Worm (Caenorhabditis elegans) whole organism, L3 larva: Measurements from ENCODE around the gene nhr-267.
A peak's percentile ranks its signal among the peaks of the same experiment; 100 is the strongest.
"Not testable (repeated sequence)": the region's sequence is repeated elsewhere in the genome, so short reads cannot be mapped to it uniquely, and the experiment has no call there.

Experiments
- R02D3.7 ChIP-seq: fragments of 150-350 bp; optimal IDR thresholded peaks from 2 replicates; lab custom pipeline; 2014; ENCODE audit warnings: missing biosample characterization, missing genetic modification characterization
- ZK546.5 ChIP-seq: sonication (generic microtip); optimal IDR thresholded peaks from 2 replicates; lab custom pipeline; 2017; ENCODE audit warnings: missing biosample characterization, missing genetic modification characterization
- ceh-28 ChIP-seq: fragments of 150-350 bp; optimal IDR thresholded peaks from 2 replicates; lab custom pipeline; 2014; ENCODE audit warnings: missing biosample characterization, missing genetic modification reagents, missing genetic modification characterization
- egl-5 ChIP-seq: fragments of 150-350 bp; optimal IDR thresholded peaks from 2 replicates; lab custom pipeline; 2017; ENCODE audit warnings: missing biosample characterization, missing genetic modification reagents, missing genetic modification characterization, inconsistent platforms
- elt-1 ChIP-seq: fragments of 150-350 bp; optimal IDR thresholded peaks from 2 replicates; lab custom pipeline; 2014; ENCODE audit warnings: missing biosample characterization, missing genetic modification characterization
- elt-2 ChIP-seq: sonication (generic microtip); optimal IDR thresholded peaks from 2 replicates; lab custom pipeline; 2016; ENCODE audit warnings: missing genetic modification reagents, mild to moderate bottlenecking, missing genetic modification characterization, missing compliant biosample characterization
- fkh-10 ChIP-seq: sonication (generic microtip); optimal IDR thresholded peaks from 2 replicates; lab custom pipeline; 2017; ENCODE audit warnings: missing biosample characterization, missing genetic modification reagents, missing genetic modification characterization
- fkh-2 ChIP-seq: fragments of 150-350 bp; optimal IDR thresholded peaks from 2 replicates; lab custom pipeline; 2014; ENCODE audit warnings: missing biosample characterization, missing genetic modification reagents, missing genetic modification characterization
- hmg-11 ChIP-seq: sonication (generic microtip); optimal IDR thresholded peaks from 2 replicates; lab custom pipeline; 2016; ENCODE audit warnings: missing genetic modification characterization, missing compliant biosample characterization
- jun-1 ChIP-seq: fragments of 150-350 bp; optimal IDR thresholded peaks from 2 replicates; lab custom pipeline; 2014; ENCODE audit warnings: missing biosample characterization, missing genetic modification reagents, missing genetic modification characterization
- lin-15B ChIP-seq: fragments of 150-350 bp; optimal IDR thresholded peaks from 2 replicates; lab custom pipeline; 2014; ENCODE audit warnings: missing biosample characterization, missing genetic modification characterization
- lsy-12 ChIP-seq: sonication (generic microtip); optimal IDR thresholded peaks from 2 replicates; lab custom pipeline; 2016; ENCODE audit warnings: mild to moderate bottlenecking, missing genetic modification characterization, missing compliant biosample characterization
- nfya-1 ChIP-seq: sonication (generic microtip); optimal IDR thresholded peaks from 2 replicates; lab custom pipeline; 2017; ENCODE audit warnings: missing genetic modification characterization, mild to moderate bottlenecking, missing compliant biosample characterization, antibody characterized with exemption, moderate library complexity; ENCODE audit not compliant: insufficient read depth
- nhr-11 ChIP-seq: fragments of 150-350 bp; optimal IDR thresholded peaks from 2 replicates; lab custom pipeline; 2014; ENCODE audit warnings: missing biosample characterization, missing genetic modification characterization
- nhr-12 ChIP-seq: fragments of 150-350 bp; optimal IDR thresholded peaks from 2 replicates; lab custom pipeline; 2014; ENCODE audit warnings: missing biosample characterization, missing genetic modification characterization
- nhr-23 ChIP-seq: fragments of 150-350 bp; optimal IDR thresholded peaks from 2 replicates; lab custom pipeline; 2014; ENCODE audit warnings: missing biosample characterization, missing genetic modification reagents, missing genetic modification characterization
- nhr-25 ChIP-seq: sonication (generic microtip); optimal IDR thresholded peaks from 2 replicates; lab custom pipeline; 2017; ENCODE audit warnings: missing biosample characterization, missing genetic modification characterization
- nhr-28 ChIP-seq: fragments of 150-350 bp; optimal IDR thresholded peaks from 2 replicates; lab custom pipeline; 2014; ENCODE audit warnings: missing biosample characterization, missing genetic modification characterization
- nhr-43 ChIP-seq: sonication (generic microtip); optimal IDR thresholded peaks from 2 replicates; lab custom pipeline; 2016; ENCODE audit warnings: mild to moderate bottlenecking, missing genetic modification characterization, missing compliant biosample characterization; ENCODE audit not compliant: poor library complexity, severe bottlenecking
- nhr-67 ChIP-seq: fragments of 150-350 bp; optimal IDR thresholded peaks from 2 replicates; lab custom pipeline; 2014; ENCODE audit warnings: missing biosample characterization, missing genetic modification characterization
- nhr-76 ChIP-seq: fragments of 150-350 bp; sonication (generic microtip); optimal IDR thresholded peaks from 5 replicates; lab custom pipeline; 2014; ENCODE audit warnings: missing biosample characterization, missing genetic modification characterization
- nhr-77 ChIP-seq: fragments of 150-350 bp; optimal IDR thresholded peaks from 2 replicates; lab custom pipeline; 2014; ENCODE audit warnings: missing biosample characterization, missing genetic modification characterization
- pha-4 ChIP-seq: fragments of 150-350 bp; optimal IDR thresholded peaks from 2 replicates; lab custom pipeline; 2014; ENCODE audit warnings: missing biosample characterization, missing genetic modification reagents, missing genetic modification characterization
- pqm-1 ChIP-seq: fragments of 150-350 bp; optimal IDR thresholded peaks from 2 replicates; lab custom pipeline; 2017; ENCODE audit warnings: missing biosample characterization, missing genetic modification characterization, inconsistent platforms
- skn-1 ChIP-seq: fragments of 150-350 bp; optimal IDR thresholded peaks from 2 replicates; lab custom pipeline; 2014; ENCODE audit warnings: missing biosample characterization, missing genetic modification characterization
- snpc-4 ChIP-seq: fragments of 150-350 bp; optimal IDR thresholded peaks from 2 replicates; lab custom pipeline; 2014; ENCODE audit warnings: missing biosample characterization, missing genetic modification characterization
- tbx-2 ChIP-seq: sonication (generic microtip); optimal IDR thresholded peaks from 2 replicates; lab custom pipeline; 2016; ENCODE audit warnings: mild to moderate bottlenecking, missing genetic modification characterization, missing compliant biosample characterization
- unc-39 ChIP-seq: sonication (generic microtip); optimal IDR thresholded peaks from 4 replicates; lab custom pipeline; 2017; ENCODE audit warnings: missing biosample characterization, missing genetic modification characterization
- unc-62 ChIP-seq: fragments of 150-350 bp; sonication (generic microtip); optimal IDR thresholded peaks from 4 replicates; lab custom pipeline; 2014; ENCODE audit warnings: missing biosample characterization, missing genetic modification reagents, missing genetic modification characterization
- zag-1 ChIP-seq: fragments of 150-350 bp; optimal IDR thresholded peaks from 2 replicates; lab custom pipeline; 2014; ENCODE audit warnings: missing biosample characterization, missing genetic modification characterization
- ztf-11 ChIP-seq: fragments of 150-350 bp; optimal IDR thresholded peaks from 2 replicates; lab custom pipeline; 2014; ENCODE audit warnings: missing biosample characterization, missing genetic modification characterization
- ztf-4 ChIP-seq: fragments of 150-350 bp; optimal IDR thresholded peaks from 2 replicates; lab custom pipeline; 2014; ENCODE audit warnings: missing biosample characterization, missing genetic modification characterization

Gene nhr-267

DNA sequence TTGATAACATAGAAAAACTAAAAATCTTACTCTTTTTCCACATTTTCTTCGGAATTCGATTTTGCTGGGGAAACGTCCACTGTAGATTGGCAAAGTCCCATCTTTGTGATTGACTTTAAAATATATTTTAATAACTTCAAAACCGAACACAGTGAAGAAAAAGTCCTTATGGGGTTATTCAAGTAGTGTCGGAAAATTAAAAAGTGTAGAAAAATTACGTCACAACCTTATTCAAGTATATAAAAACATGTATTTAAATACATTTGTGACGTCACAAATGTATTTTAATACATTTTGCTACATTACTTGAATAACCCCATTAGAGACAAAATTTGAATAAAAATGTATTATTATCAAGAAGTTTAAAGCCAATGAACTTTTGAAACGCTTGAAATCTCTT is 26.6 kb upstream of the nhr-267 start, which contains the start of gene F49C12.7:
TSS of gene F49C12.7 (minus strand) at position 101 of the 400 bp plus-strand sequence.
- TF ChIP-seq unc-62; elt-2 (tag; lab: Kevin White, UChicago); nhr-43 (tag; lab: Kevin White, UChicago): not testable (repeated sequence)

ce11 chrIV:9310935-9311566 is 24.8 kb upstream of the nhr-267 start:
- TF ChIP-seq pha-4 (tag; lab: Kevin White, UChicago) = peak; percentile 3
- no peak for TF ChIP-seq unc-39 (tag; lab: Kevin White, UChicago)
- peak; percentile 89 for TF ChIP-seq elt-2 (tag; lab: Kevin White, UChicago)
- TF ChIP-seq pqm-1 (tag; lab: Kevin White, UChicago) = peak; percentile 73
- peak; percentile 57 for TF ChIP-seq jun-1 (tag; lab: Kevin White, UChicago)
- TF ChIP-seq, all 47 proteins: peak for 4

DNA sequence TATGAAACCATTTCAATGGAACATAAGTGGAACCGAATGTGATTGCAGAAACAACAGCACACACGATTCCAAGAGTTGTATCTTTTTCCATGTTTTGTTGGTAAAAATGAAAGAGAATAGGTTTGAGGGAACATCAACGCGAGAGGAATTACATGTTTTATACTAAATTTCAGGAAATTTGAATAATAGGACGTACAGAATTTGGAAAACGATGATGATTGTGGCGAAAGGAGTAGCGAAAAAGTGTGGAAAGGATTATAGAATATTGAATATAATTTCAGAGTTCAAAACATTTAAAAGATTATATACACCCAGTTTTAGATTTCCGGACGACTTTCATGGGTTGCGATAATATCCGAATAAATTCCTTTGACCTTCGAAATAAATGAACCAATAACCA is 22.8 kb upstream of the nhr-267 start, which contains the start of gene F49C12.6:
TSS of gene F49C12.6 (minus strand) at position 101 of the 400 bp plus-strand sequence.
- no peak for TF ChIP-seq skn-1 (tag; lab: Kevin White, UChicago)

- TF ChIP-seq zag-1 (tag; lab: Kevin White, UChicago) (no peak), ceh-28 (no peak), nhr-67 (tag; lab: Kevin White, UChicago) (no peak), nhr-11 (tag; lab: Kevin White, UChicago) (no peak), lsy-12 (no peak), nhr-28 (no peak), ztf-4 (no peak), jun-1 (tag; lab: Kevin White, UChicago) (no peak)
Observed at ce11 chrIV:9304617-9305016, 18.4 kb upstream of the nhr-267 start, which contains the start of gene F49C12.5. F49C12.5 (plus strand) TSS chrIV:9304917.

ce11 chrIV:9303994-9304393 is 17.8 kb upstream of the nhr-267 start, which contains the start of gene F49C12.4:
F49C12.4 (minus strand) TSS chrIV:9304094.
- TF ChIP-seq nhr-12 (tag; lab: Kevin White, UChicago) (no peak), skn-1 (tag; lab: Kevin White, UChicago) (no peak), ceh-28 (no peak), unc-39 (tag; lab: Kevin White, UChicago) (no peak), unc-62 (no peak), pqm-1 (tag; lab: Kevin White, UChicago) (no peak), hmg-11 (no peak), R02D3.7 (tag; lab: Kevin White, UChicago) (no peak), nhr-25 (tag; lab: Kevin White, UChicago) (no peak), nhr-67 (tag; lab: Kevin White, UChicago) (no peak), nhr-76 (no peak), tbx-2 (tag; lab: Kevin White, UChicago) (no peak), ztf-11 (tag; lab: Kevin White, UChicago) (no peak), fkh-2 (tag; lab: Kevin White, UChicago) (no peak), lin-15B (tag; lab: Kevin White, UChicago) (no peak), elt-2 (tag; lab: Kevin White, UChicago) (no peak), nhr-23 (tag; lab: Kevin White, UChicago) (no peak), nhr-43 (tag; lab: Kevin White, UChicago) (no peak), elt-1 (no peak)

DNA sequence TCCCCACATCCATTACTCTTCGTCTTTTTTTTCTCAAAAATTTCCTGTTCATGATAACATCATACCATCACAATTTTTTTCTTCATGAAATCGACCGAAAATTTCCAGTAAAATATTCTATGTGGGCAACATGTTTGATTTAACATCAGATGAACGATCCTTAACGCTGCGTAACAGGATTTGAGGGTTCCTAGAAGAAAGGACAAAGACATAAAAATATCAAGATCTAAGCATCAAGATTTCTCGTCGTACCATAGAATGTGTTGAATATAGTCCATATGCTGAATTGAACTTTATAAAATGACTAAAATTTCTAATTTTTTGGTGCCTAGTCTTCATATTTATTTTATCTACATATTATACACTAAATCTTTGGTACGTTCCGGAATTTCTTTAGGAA is 13.9 kb upstream of the nhr-267 start, which contains the start of gene F49C12.3:
TSS of gene F49C12.3 (plus strand) at position 301 of the 400 bp plus-strand sequence.
- no peak for TF ChIP-seq egl-5 (tag; lab: Kevin White, UChicago)
- TF ChIP-seq pha-4 (tag; lab: Kevin White, UChicago) = no peak
- TF ChIP-seq fkh-2 (tag; lab: Kevin White, UChicago) = no peak
- no peak for TF ChIP-seq ZK546.5 (tag; lab: Kevin White, UChicago)
- no peak for TF ChIP-seq lsy-12
- TF ChIP-seq lin-15B (tag; lab: Kevin White, UChicago) = no peak
- no peak for TF ChIP-seq ztf-4
- TF ChIP-seq unc-39 (tag; lab: Kevin White, UChicago) = no peak
- TF ChIP-seq jun-1 (tag; lab: Kevin White, UChicago) = no peak
- TF ChIP-seq snpc-4 (tag; lab: Kevin White, UChicago) = no peak
- no peak for TF ChIP-seq fkh-10 (GFP tag; lab: Kevin White, UChicago)
- TF ChIP-seq nhr-77 = no peak
- TF ChIP-seq nhr-11 (tag; lab: Kevin White, UChicago) = no peak
- no peak for TF ChIP-seq nfya-1 (tag; lab: Kevin White, UChicago)
